Worm (Caenorhabditis elegans) whole organism, L3 larva: Measurements from ENCODE around the gene srsx-31.

Experiments
- R02D3.7 ChIP-seq: fragments of 150-350 bp; optimal IDR thresholded peaks from 2 replicates; lab custom pipeline; 2014; ENCODE audit warnings: missing biosample characterization, missing genetic modification characterization
- ZK546.5 ChIP-seq: sonication (generic microtip); optimal IDR thresholded peaks from 2 replicates; lab custom pipeline; 2017; ENCODE audit warnings: missing biosample characterization, missing genetic modification characterization
- aly-2 ChIP-seq: fragments of 150-350 bp; optimal IDR thresholded peaks from 2 replicates; lab custom pipeline; 2014; ENCODE audit warnings: missing biosample characterization, missing genetic modification characterization
- ama-1 ChIP-seq: fragments of 150-350 bp; optimal IDR thresholded peaks from 2 replicates; lab custom pipeline; 2018
- ceh-16 ChIP-seq: sonication (generic microtip); optimal IDR thresholded peaks from 2 replicates; lab custom pipeline; 2017; ENCODE audit warnings: missing biosample characterization, missing genetic modification characterization
- ceh-28 ChIP-seq: fragments of 150-350 bp; optimal IDR thresholded peaks from 2 replicates; lab custom pipeline; 2014; ENCODE audit warnings: missing biosample characterization, missing genetic modification reagents, missing genetic modification characterization
- ceh-82 ChIP-seq: fragments of 150-350 bp; optimal IDR thresholded peaks from 2 replicates; lab custom pipeline; 2014; ENCODE audit warnings: missing biosample characterization, missing genetic modification characterization
- ceh-9 ChIP-seq: sonication (generic microtip); optimal IDR thresholded peaks from 2 replicates; lab custom pipeline; 2018; ENCODE audit warnings: missing biosample characterization, missing genetic modification characterization
- daf-12 ChIP-seq: fragments of 150-350 bp; optimal IDR thresholded peaks from 2 replicates; lab custom pipeline; 2014; ENCODE audit warnings: missing biosample characterization, missing genetic modification reagents, missing genetic modification characterization
- egl-27 ChIP-seq: sonication (generic microtip); optimal IDR thresholded peaks from 4 replicates; lab custom pipeline; 2017; ENCODE audit warnings: missing biosample characterization, missing genetic modification reagents, missing genetic modification characterization
- egl-5 ChIP-seq: fragments of 150-350 bp; optimal IDR thresholded peaks from 2 replicates; lab custom pipeline; 2017; ENCODE audit warnings: missing biosample characterization, missing genetic modification reagents, missing genetic modification characterization, inconsistent platforms
- elt-1 ChIP-seq: fragments of 150-350 bp; optimal IDR thresholded peaks from 2 replicates; lab custom pipeline; 2014; ENCODE audit warnings: missing biosample characterization, missing genetic modification characterization
- elt-2 ChIP-seq: sonication (generic microtip); optimal IDR thresholded peaks from 2 replicates; lab custom pipeline; 2016; ENCODE audit warnings: missing genetic modification reagents, mild to moderate bottlenecking, missing genetic modification characterization, missing compliant biosample characterization
- elt-3 ChIP-seq, 3 experiments: fragments of 150-350 bp in 1 of 3; sonication (generic microtip) in 2 of 3; optimal IDR thresholded peaks; 2 replicates in 2 of 3; 4 replicates in 1 of 3; lab custom pipeline; 2014 to 2017; ENCODE audit warnings: missing biosample characterization in 3 of 3, missing genetic modification characterization in 3 of 3
- eor-1 ChIP-seq, 2 experiments: fragments of 150-350 bp; optimal IDR thresholded peaks; 2 replicates each; lab custom pipeline; 2014 to 2018; ENCODE audit warnings: missing biosample characterization in 2 of 2, missing genetic modification characterization in 2 of 2
- fkh-10 ChIP-seq: sonication (generic microtip); optimal IDR thresholded peaks from 2 replicates; lab custom pipeline; 2017; ENCODE audit warnings: missing biosample characterization, missing genetic modification reagents, missing genetic modification characterization
- fos-1 ChIP-seq: fragments of 150-350 bp; optimal IDR thresholded peaks from 2 replicates; lab custom pipeline; 2014; ENCODE audit warnings: missing biosample characterization, missing genetic modification characterization
- hmg-11 ChIP-seq: sonication (generic microtip); optimal IDR thresholded peaks from 2 replicates; lab custom pipeline; 2016; ENCODE audit warnings: missing genetic modification characterization, missing compliant biosample characterization
- jun-1 ChIP-seq: fragments of 150-350 bp; optimal IDR thresholded peaks from 2 replicates; lab custom pipeline; 2014; ENCODE audit warnings: missing biosample characterization, missing genetic modification reagents, missing genetic modification characterization
- lin-15B ChIP-seq: fragments of 150-350 bp; optimal IDR thresholded peaks from 2 replicates; lab custom pipeline; 2014; ENCODE audit warnings: missing biosample characterization, missing genetic modification characterization
- lin-39 ChIP-seq: fragments of 150-350 bp; optimal IDR thresholded peaks from 2 replicates; lab custom pipeline; 2018; ENCODE audit warnings: missing biosample characterization, missing genetic modification reagents, missing genetic modification characterization
- lsy-12 ChIP-seq: sonication (generic microtip); optimal IDR thresholded peaks from 2 replicates; lab custom pipeline; 2016; ENCODE audit warnings: mild to moderate bottlenecking, missing genetic modification characterization, missing compliant biosample characterization
- mdl-1 ChIP-seq: fragments of 150-350 bp; optimal IDR thresholded peaks from 2 replicates; lab custom pipeline; 2014; ENCODE audit warnings: missing biosample characterization, missing genetic modification characterization
- mml-1 ChIP-seq: fragments of 150-350 bp; sonication (generic microtip); optimal IDR thresholded peaks from 3 replicates; lab custom pipeline; 2014; ENCODE audit warnings: missing biosample characterization, missing genetic modification characterization
- nfya-1 ChIP-seq: sonication (generic microtip); optimal IDR thresholded peaks from 2 replicates; lab custom pipeline; 2017; ENCODE audit warnings: missing genetic modification characterization, mild to moderate bottlenecking, missing compliant biosample characterization, antibody characterized with exemption, moderate library complexity; ENCODE audit not compliant: insufficient read depth
- nhr-11 ChIP-seq: fragments of 150-350 bp; optimal IDR thresholded peaks from 2 replicates; lab custom pipeline; 2014; ENCODE audit warnings: missing biosample characterization, missing genetic modification characterization
- nhr-12 ChIP-seq: fragments of 150-350 bp; optimal IDR thresholded peaks from 2 replicates; lab custom pipeline; 2014; ENCODE audit warnings: missing biosample characterization, missing genetic modification characterization
- nhr-23 ChIP-seq: fragments of 150-350 bp; optimal IDR thresholded peaks from 2 replicates; lab custom pipeline; 2014; ENCODE audit warnings: missing biosample characterization, missing genetic modification reagents, missing genetic modification characterization
- nhr-237 ChIP-seq: fragments of 150-350 bp; optimal IDR thresholded peaks from 2 replicates; lab custom pipeline; 2014; ENCODE audit warnings: missing biosample characterization, missing genetic modification characterization
- nhr-25 ChIP-seq: sonication (generic microtip); optimal IDR thresholded peaks from 2 replicates; lab custom pipeline; 2017; ENCODE audit warnings: missing biosample characterization, missing genetic modification characterization
- nhr-28 ChIP-seq: fragments of 150-350 bp; optimal IDR thresholded peaks from 2 replicates; lab custom pipeline; 2014; ENCODE audit warnings: missing biosample characterization, missing genetic modification characterization
- nhr-43 ChIP-seq: sonication (generic microtip); optimal IDR thresholded peaks from 2 replicates; lab custom pipeline; 2016; ENCODE audit warnings: mild to moderate bottlenecking, missing genetic modification characterization, missing compliant biosample characterization; ENCODE audit not compliant: poor library complexity, severe bottlenecking
- nhr-67 ChIP-seq: fragments of 150-350 bp; optimal IDR thresholded peaks from 2 replicates; lab custom pipeline; 2014; ENCODE audit warnings: missing biosample characterization, missing genetic modification characterization
- nhr-76 ChIP-seq: fragments of 150-350 bp; sonication (generic microtip); optimal IDR thresholded peaks from 5 replicates; lab custom pipeline; 2014; ENCODE audit warnings: missing biosample characterization, missing genetic modification characterization
- nhr-77 ChIP-seq: fragments of 150-350 bp; optimal IDR thresholded peaks from 2 replicates; lab custom pipeline; 2014; ENCODE audit warnings: missing biosample characterization, missing genetic modification characterization
- pha-4 ChIP-seq: fragments of 150-350 bp; optimal IDR thresholded peaks from 2 replicates; lab custom pipeline; 2014; ENCODE audit warnings: missing biosample characterization, missing genetic modification reagents, missing genetic modification characterization
- pqm-1 ChIP-seq: fragments of 150-350 bp; optimal IDR thresholded peaks from 2 replicates; lab custom pipeline; 2017; ENCODE audit warnings: missing biosample characterization, missing genetic modification characterization, inconsistent platforms
- sea-2 ChIP-seq: fragments of 150-350 bp; sonication (generic microtip); optimal IDR thresholded peaks from 4 replicates; lab custom pipeline; 2014; ENCODE audit warnings: missing biosample characterization, missing genetic modification reagents, missing genetic modification characterization
- skn-1 ChIP-seq: fragments of 150-350 bp; optimal IDR thresholded peaks from 2 replicates; lab custom pipeline; 2014; ENCODE audit warnings: missing biosample characterization, missing genetic modification characterization
- snpc-4 ChIP-seq: fragments of 150-350 bp; optimal IDR thresholded peaks from 2 replicates; lab custom pipeline; 2014; ENCODE audit warnings: missing biosample characterization, missing genetic modification characterization
- tbx-2 ChIP-seq: sonication (generic microtip); optimal IDR thresholded peaks from 2 replicates; lab custom pipeline; 2016; ENCODE audit warnings: mild to moderate bottlenecking, missing genetic modification characterization, missing compliant biosample characterization
- unc-39 ChIP-seq: sonication (generic microtip); optimal IDR thresholded peaks from 4 replicates; lab custom pipeline; 2017; ENCODE audit warnings: missing biosample characterization, missing genetic modification characterization
- zag-1 ChIP-seq: fragments of 150-350 bp; optimal IDR thresholded peaks from 2 replicates; lab custom pipeline; 2014; ENCODE audit warnings: missing biosample characterization, missing genetic modification characterization
- ztf-11 ChIP-seq: fragments of 150-350 bp; optimal IDR thresholded peaks from 2 replicates; lab custom pipeline; 2014; ENCODE audit warnings: missing biosample characterization, missing genetic modification characterization
- ztf-4 ChIP-seq: fragments of 150-350 bp; optimal IDR thresholded peaks from 2 replicates; lab custom pipeline; 2014; ENCODE audit warnings: missing biosample characterization, missing genetic modification characterization

srsx-31 gene

DNA sequence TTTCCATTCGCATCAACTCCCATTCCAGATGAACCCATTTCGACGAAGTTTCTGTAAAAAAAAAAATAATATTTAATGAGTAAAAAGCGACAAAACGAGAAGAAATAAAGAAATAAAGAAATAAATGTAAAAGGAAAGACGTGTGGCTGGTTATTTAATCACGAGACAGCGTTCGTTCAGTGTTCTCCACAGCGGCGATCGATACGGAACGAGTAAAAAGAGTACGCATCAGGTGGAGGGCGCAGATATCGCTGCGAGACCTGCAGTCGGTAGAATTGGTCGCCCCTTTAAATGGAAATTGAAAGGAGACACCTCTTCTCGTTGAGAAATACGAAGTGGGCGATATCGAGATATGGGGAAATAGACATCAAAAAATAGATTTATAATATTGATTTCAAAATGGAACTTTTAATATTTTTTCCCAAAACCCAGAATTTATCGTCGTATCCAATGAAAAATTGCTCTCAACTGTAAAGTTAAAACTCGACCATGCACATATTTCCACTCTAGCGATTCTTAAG, 26.2 kb downstream of the srsx-31 start, which contains the start of gene pqn-70 (continued):
- TF ChIP-seq elt-3 (tag; optimal IDR thresholded peaks at IDR 0.05; lab: Kevin White, UChicago) (no peak), zag-1 (tag; lab: Kevin White, UChicago) (no peak), nhr-25 (tag; lab: Kevin White, UChicago) (peak; percentile 86), elt-2 (tag; lab: Kevin White, UChicago) (peak; percentile 67), aly-2 (tag; lab: Kevin White, UChicago) (no peak), snpc-4 (tag; lab: Kevin White, UChicago) (peak; percentile 87), elt-1 (no peak), mml-1 (tag; lab: Kevin White, UChicago) (no peak), nhr-237 (tag; lab: Kevin White, UChicago) (no peak), lin-15B (peak; percentile 81), fkh-10 (GFP tag; lab: Kevin White, UChicago) (peak; percentile 29), unc-39 (tag; lab: Kevin White, UChicago) (no peak), nhr-28 (tag; lab: Kevin White, UChicago) (no peak)

DNA sequence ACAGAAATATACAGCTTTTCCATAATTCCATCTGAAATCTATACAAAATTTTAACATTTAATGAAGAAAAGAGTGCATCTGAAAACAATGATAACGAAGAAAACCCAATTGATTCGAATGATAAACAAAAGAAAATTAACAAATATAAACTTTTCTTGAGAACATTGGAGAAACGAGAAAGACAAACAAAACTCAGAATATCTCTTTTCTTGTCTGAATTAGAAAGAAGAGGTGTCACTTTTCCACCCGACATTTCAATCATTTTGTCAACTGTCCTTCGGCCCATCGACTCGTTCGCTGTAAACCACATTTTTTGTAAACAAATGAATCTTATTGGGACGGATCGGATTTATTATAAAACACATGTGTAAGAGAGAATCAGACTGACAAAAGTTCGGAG, 28.9 kb downstream of the srsx-31 start, which contains the start of gene bgal-1:
Gene bgal-1 (minus strand): TSS at position 38 of the 400 bp plus-strand sequence.
- TF ChIP-seq eor-1 (tag; optimal IDR thresholded peaks at IDR 0.05; lab: Kevin White, UChicago) = no peak
- peak; percentile 21 for TF ChIP-seq nhr-25 (tag; lab: Kevin White, UChicago)
- no peak for TF ChIP-seq skn-1 (tag; lab: Kevin White, UChicago)
- TF ChIP-seq snpc-4 (tag; lab: Kevin White, UChicago) = no peak
- TF ChIP-seq daf-12 = no peak
- TF ChIP-seq elt-3 (tag; optimal IDR thresholded peaks at IDR 0.05; lab: Kevin White, UChicago) = no peak
- no peak for TF ChIP-seq nhr-76 (tag; lab: Kevin White, UChicago)
- TF ChIP-seq sea-2 (GFP tag; lab: Kevin White, UChicago) = no peak
- TF ChIP-seq ceh-16 = no peak
- no peak for TF ChIP-seq R02D3.7
- TF ChIP-seq nhr-237 (tag; lab: Kevin White, UChicago) = no peak
- no peak for TF ChIP-seq pqm-1 (tag; lab: Kevin White, UChicago)
- TF ChIP-seq pha-4 = peak; percentile 62
- peak; percentile 15 for TF ChIP-seq nfya-1 (tag; lab: Kevin White, UChicago)
- TF ChIP-seq nhr-28 (tag; lab: Kevin White, UChicago) = no peak
- no peak for TF ChIP-seq mml-1 (tag; lab: Kevin White, UChicago)
- TF ChIP-seq egl-5 (tag; lab: Kevin White, UChicago) = no peak
- no peak for TF ChIP-seq ztf-11 (tag; lab: Kevin White, UChicago)
- TF ChIP-seq elt-2 (tag; lab: Kevin White, UChicago) = peak; percentile 23
- no peak for TF ChIP-seq nhr-77 (tag; lab: Kevin White, UChicago)
- TF ChIP-seq nhr-67 (tag; lab: Kevin White, UChicago) = no peak
- TF ChIP-seq mdl-1 (tag; lab: Kevin White, UChicago) = no peak
- no peak for TF ChIP-seq zag-1 (tag; lab: Kevin White, UChicago)
- no peak for TF ChIP-seq ztf-4 (tag; lab: Kevin White, UChicago)
- TF ChIP-seq jun-1 (tag; lab: Kevin White, UChicago) = no peak
- TF ChIP-seq egl-27 = no peak
- no peak for TF ChIP-seq ceh-9 (tag; lab: Kevin White, UChicago)
- no peak for TF ChIP-seq fos-1
- TF ChIP-seq ceh-82 (tag; lab: Kevin White, UChicago) = no peak
- TF ChIP-seq ceh-28 = no peak
- TF ChIP-seq unc-39 (tag; lab: Kevin White, UChicago) = no peak
- TF ChIP-seq lin-15B = no peak
- TF ChIP-seq ama-1 (lab: Kevin White, UChicago) = peak; percentile 69
- peak; percentile 4 for TF ChIP-seq lin-39 (tag; lab: Kevin White, UChicago)
- no peak for TF ChIP-seq hmg-11 (tag; lab: Kevin White, UChicago)
- no peak for TF ChIP-seq nhr-11
- TF ChIP-seq nhr-23 (tag; lab: Kevin White, UChicago) = peak; percentile 40
- TF ChIP-seq fkh-10 (GFP tag; lab: Kevin White, UChicago) = no peak
- TF ChIP-seq ZK546.5 (tag; lab: Kevin White, UChicago) = no peak
- TF ChIP-seq lsy-12 (tag; lab: Kevin White, UChicago) = peak; percentile 33
- no peak for TF ChIP-seq nhr-43
- TF ChIP-seq tbx-2 (tag; lab: Kevin White, UChicago) = peak; percentile 1
- TF ChIP-seq nhr-12 (tag; lab: Kevin White, UChicago) = no peak
